Worm (Caenorhabditis elegans): Measurements from ENCODE around the gene dmd-10.

DNA sequence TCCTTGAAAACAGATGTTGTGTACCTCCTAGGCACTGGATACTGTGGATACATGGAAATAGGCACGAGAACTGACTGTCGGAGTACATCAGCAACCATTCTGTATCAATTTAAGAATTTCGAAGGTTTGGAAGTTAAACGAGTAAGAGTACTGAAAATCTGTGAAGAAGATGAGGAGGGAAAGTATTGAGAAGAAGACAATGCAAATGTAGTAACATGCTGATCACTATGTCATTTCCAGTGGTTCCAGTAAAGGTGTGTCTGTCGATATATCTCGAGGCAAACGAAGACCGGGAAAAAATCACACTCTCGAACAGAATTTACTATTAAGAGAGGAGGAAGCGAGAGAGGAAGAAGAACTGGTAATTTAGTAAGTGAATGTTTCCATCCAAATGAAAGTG is at the start of gene dmd-10:
- TF ChIP-seq ceh-58 (GFP tag; IDR thresholded peaks at IDR 0.05) (no peak), dox-1 (GFP tag; IDR thresholded peaks at IDR 0.05) (no peak), unc-62 (GFP tag; optimal IDR thresholded peaks at IDR 0.05) (no peak), snpc-4 (GFP tag; optimal IDR thresholded peaks at IDR 0.05) (no peak), snpc-4 (tag; optimal IDR thresholded peaks at IDR 0.05) (no peak), dpff-1 (tag; optimal IDR thresholded peaks at IDR 0.05) (no peak), nhr-120 (GFP tag; IDR thresholded peaks at IDR 0.05) (no peak)
